Fruit fly (Drosophila melanogaster): Measurements from ENCODE around the gene CG32269.

The CG32269 gene

DNA sequence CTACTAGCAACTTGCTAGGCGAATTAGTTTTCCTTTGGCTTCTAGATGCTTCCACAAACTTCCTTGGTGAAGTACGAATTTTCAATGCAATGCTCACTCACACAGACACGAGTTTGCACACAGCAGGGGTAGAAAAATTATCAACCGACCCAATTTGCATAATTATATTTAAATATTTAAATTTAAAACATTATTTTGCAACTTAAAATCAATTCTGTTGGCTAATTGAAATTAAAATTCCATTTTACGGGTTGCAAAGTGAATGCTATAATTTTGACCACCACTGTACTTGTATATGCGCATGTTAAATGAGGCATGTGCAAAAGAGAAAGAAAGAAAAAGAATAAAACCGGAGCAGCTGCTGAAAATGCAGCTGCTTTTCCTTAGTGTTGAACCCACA lies 14.7 kb downstream of the CG32269 start (continued):
- TF ChIP-seq CG30403 (GFP tag; optimal IDR thresholded peaks at IDR 0.05) (peak; percentile 85), ara (GFP tag; IDR thresholded peaks at IDR 0.05) (peak; percentile 93), CG10979 (tag; optimal IDR thresholded peaks at IDR 0.05) (peak; percentile 93), Drgx (GFP tag; IDR thresholded peaks at IDR 0.05) (peak; percentile 99), Med (GFP tag) (peak; percentile 91), bbx (GFP tag; IDR thresholded peaks at IDR 0.05; ENCODE audit: partially characterized antibody) (no peak), CG9215 (GFP tag; IDR thresholded peaks at IDR 0.05) (peak; percentile 78), dati (GFP tag; IDR thresholded peaks at IDR 0.05) (peak; percentile 78; the same call in 1 of the 2 replicates), CoRest (tag; optimal IDR thresholded peaks at IDR 0.05) (peak; percentile 92), wek (GFP tag; optimal IDR thresholded peaks at IDR 0.05) (peak; percentile 45), CG17359 (tag; optimal IDR thresholded peaks at IDR 0.05) (peak; percentile 98), tin (GFP tag; optimal IDR thresholded peaks at IDR 0.05) (peak; percentile 89), gro (GFP tag; optimal IDR thresholded peaks at IDR 0.05) (peak; percentile 42), Aef1 (GFP tag; IDR thresholded peaks at IDR 0.05) (peak; percentile 93), stwl (tag; optimal IDR thresholded peaks at IDR 0.05) (peak; percentile 50), sna (GFP tag; IDR thresholded peaks at IDR 0.05; ENCODE audit: partially characterized antibody) (no peak), CG1792 (GFP tag; optimal IDR thresholded peaks at IDR 0.05) (peak; percentile 50), CG11723 (GFP tag; optimal IDR thresholded peaks at IDR 0.05) (peak; percentile 83), Hr51 (GFP tag; optimal IDR thresholded peaks at IDR 0.05) (peak; percentile 72 to 95), NC2β (GFP tag; optimal IDR thresholded peaks at IDR 0.05) (peak; percentile 43), CG8089 (GFP tag; optimal IDR thresholded peaks at IDR 0.05) (no peak), CG5180 (GFP tag; optimal IDR thresholded peaks at IDR 0.05) (peak; percentile 80), p53 (GFP tag; optimal IDR thresholded peaks at IDR 0.05) (no peak), Kr (GFP tag; optimal IDR thresholded peaks at IDR 0.05) (no peak), dimm (GFP tag; IDR thresholded peaks at IDR 0.05) (peak; percentile 87), CG16815 (GFP tag; optimal IDR thresholded peaks at IDR 0.05) (peak; percentile 85), Blimp-1 (GFP tag; optimal IDR thresholded peaks at IDR 0.05) (peak; percentile 90), CG3847 (GFP tag; IDR thresholded peaks at IDR 0.05) (peak; percentile 88), abd-A (tag; optimal IDR thresholded peaks at IDR 0.05) (peak; percentile 41), cg (GFP tag; optimal IDR thresholded peaks at IDR 0.05) (peak; percentile 62), CG1603 (tag; optimal IDR thresholded peaks at IDR 0.05) (peak; percentile 88), tio (GFP tag; optimal IDR thresholded peaks at IDR 0.05) (peak; percentile 88), CG34422 (GFP tag; IDR thresholded peaks at IDR 0.05) (peak; percentile 97), B-H2 (GFP tag; optimal IDR thresholded peaks at IDR 0.05) (peak; percentile 58), CG7928 (GFP tag; optimal IDR thresholded peaks at IDR 0.05) (peak; percentile 50), seq (GFP tag; IDR thresholded peaks at IDR 0.05) (peak; percentile 95), vfl (GFP tag; optimal IDR thresholded peaks at IDR 0.05) (peak; percentile 41), gsb (GFP tag; IDR thresholded peaks at IDR 0.05) (peak; percentile 93), D19B (GFP tag; optimal IDR thresholded peaks at IDR 0.05) (peak; percentile 79), chinmo (GFP tag; IDR thresholded peaks at IDR 0.05; ENCODE audit: partially characterized antibody) (no peak), CG15601 (tag; optimal IDR thresholded peaks at IDR 0.05) (peak; percentile 89), CG17361 (GFP tag; IDR thresholded peaks at IDR 0.05) (peak; percentile 95), en (GFP tag; optimal IDR thresholded peaks at IDR 0.05) (peak; percentile 24), CG16863 (GFP tag; optimal IDR thresholded peaks at IDR 0.05) (peak; percentile 66), klu (GFP tag; IDR thresholded peaks at IDR 0.05) (peak; percentile 83), CG10209 (GFP tag; optimal IDR thresholded peaks at IDR 0.05) (peak; percentile 92), CG1647 (GFP tag; optimal IDR thresholded peaks at IDR 0.05) (peak; percentile 72), Neu2 (GFP tag; optimal IDR thresholded peaks at IDR 0.05; ENCODE audit: borderline replicate concordance) (no peak), luna (GFP tag; optimal IDR thresholded peaks at IDR 0.05) (peak; percentile 8), pan (optimal IDR thresholded peaks at IDR 0.05) (no peak), pan (GFP tag; optimal IDR thresholded peaks at IDR 0.05 in 1 of 2, IDR thresholded peaks at IDR 0.05 in 1 of 2) (peak in 1 of 2 experiments; percentile 97)
